Fruit fly (Drosophila melanogaster): ENCODE data around the gene Gr94a.

dm6 chr3R:23097197-23097809, 45.8 kb downstream of the Gr94a start, which contains the start of gene CG6733:
- TF ChIP-seq CG16779 (tag; optimal IDR thresholded peaks at IDR 0.05) (no peak), OdsH (GFP tag; optimal IDR thresholded peaks at IDR 0.05) (no peak), Lpt (GFP tag; optimal IDR thresholded peaks at IDR 0.05) (no peak), Hr39 (GFP tag; optimal IDR thresholded peaks at IDR 0.05) (no peak), achi (GFP tag; optimal IDR thresholded peaks at IDR 0.05) (no peak), CG11902 (GFP tag; optimal IDR thresholded peaks at IDR 0.05) (no peak)

Measured in whole organism, prepupa.